Fruit fly (Drosophila melanogaster): ENCODE data around the gene CG6293.

CG6293 gene

DNA sequence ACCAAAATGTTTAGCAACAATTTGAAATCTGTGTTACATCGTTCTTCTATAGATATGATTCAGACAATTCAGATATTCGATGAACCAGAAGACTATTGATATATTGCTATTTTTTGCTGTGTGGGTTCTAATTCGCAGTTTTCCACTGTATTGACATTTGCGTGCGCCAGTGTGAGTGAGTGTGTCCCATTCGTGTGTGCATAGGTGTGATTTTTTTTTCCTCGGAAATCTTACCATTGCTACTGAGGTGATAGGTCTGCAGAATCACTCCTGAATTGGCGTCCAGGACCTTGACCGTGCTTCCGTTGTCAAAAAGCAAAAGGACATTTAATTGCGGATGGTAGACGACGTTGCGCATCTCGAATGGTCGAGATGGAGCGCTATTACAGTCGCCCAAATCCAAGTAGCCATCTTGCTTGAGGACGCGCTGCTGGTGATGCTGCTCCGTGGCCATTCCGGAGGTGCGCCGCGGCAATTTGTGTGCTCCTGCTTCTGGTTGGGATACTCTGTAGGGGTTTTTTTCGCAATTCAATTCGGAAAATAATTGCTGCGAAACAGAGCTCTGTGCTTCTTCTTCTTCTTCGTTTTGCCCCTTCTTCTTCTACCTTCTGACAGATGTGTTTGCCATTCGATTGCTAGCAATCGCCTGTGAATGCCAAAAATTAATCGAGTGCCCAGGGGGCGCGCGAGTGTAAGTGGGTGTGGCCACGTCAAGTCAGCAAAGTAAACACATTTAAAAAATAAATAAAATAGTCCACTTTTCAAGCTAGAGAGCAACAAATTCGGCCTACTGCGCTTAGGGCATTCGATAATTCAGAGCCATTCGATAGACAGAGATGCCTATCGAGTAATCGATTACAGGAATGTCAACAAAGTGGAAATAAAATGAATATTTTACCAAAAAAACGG is 19.6 kb upstream of the CG6293 start, which contains the start of the genes Bruce and CG12818 (continued):
- TF ChIP-seq CG18476 (GFP tag; optimal IDR thresholded peaks at IDR 0.05) (no peak), pan (optimal IDR thresholded peaks at IDR 0.05) (no peak), pan (GFP tag; optimal IDR thresholded peaks at IDR 0.05 in 1 of 2, IDR thresholded peaks at IDR 0.05 in 1 of 2) (peak in 1 of 2 experiments; percentile 5), CG11560 (tag; IDR thresholded peaks at IDR 0.05) (peak; percentile 100), sens-2 (GFP tag; IDR thresholded peaks at IDR 0.05) (no peak), tna (GFP tag; IDR thresholded peaks at IDR 0.05; ENCODE audit: partially characterized antibody) (peak; percentile 93), Fer1 (GFP tag; optimal IDR thresholded peaks at IDR 0.05) (no peak), Atf-2 (GFP tag; optimal IDR thresholded peaks at IDR 0.05) (no peak), zen2 (GFP tag; IDR thresholded peaks at IDR 0.05; ENCODE audit: partially characterized antibody) (peak; percentile 60; the same call in 1 of the 3 replicates), Elba2 (GFP tag; optimal IDR thresholded peaks at IDR 0.05) (no peak), Sox102F (GFP tag; optimal IDR thresholded peaks at IDR 0.05) (no peak), Chrac-16 (GFP tag; optimal IDR thresholded peaks at IDR 0.05) (no peak), CG18619 (GFP tag; optimal IDR thresholded peaks at IDR 0.05) (no peak), CG10959 (GFP tag; IDR thresholded peaks at IDR 0.05) (no peak), ERR (GFP tag; optimal IDR thresholded peaks at IDR 0.05) (no peak), cad (GFP tag; optimal IDR thresholded peaks at IDR 0.05) (no peak), CG13123 (GFP tag; optimal IDR thresholded peaks at IDR 0.05) (no peak), CG6854 (GFP tag; optimal IDR thresholded peaks at IDR 0.05) (no peak), Neu2 (GFP tag; optimal IDR thresholded peaks at IDR 0.05; ENCODE audit: borderline replicate concordance) (peak; percentile 43), crol (GFP tag; IDR thresholded peaks at IDR 0.05) (no peak), bcd (GFP tag; optimal IDR thresholded peaks at IDR 0.05) (no peak), CG14441 (GFP tag; IDR thresholded peaks at IDR 0.05) (no peak), CG4707 (GFP tag; optimal IDR thresholded peaks at IDR 0.05) (no peak), da (GFP tag; optimal IDR thresholded peaks at IDR 0.05) (no peak), amos (GFP tag; IDR thresholded peaks at IDR 0.05; ENCODE audit: partially characterized antibody) (peak; percentile 59), CG13424 (tag; optimal IDR thresholded peaks at IDR 0.05) (no peak), peb (GFP tag; IDR thresholded peaks at IDR 0.05) (no peak), CG10209 (GFP tag; optimal IDR thresholded peaks at IDR 0.05) (no peak), HLH4C (GFP tag; IDR thresholded peaks at IDR 0.05; ENCODE audit: partially characterized antibody) (peak; percentile 95), Myb (GFP tag; optimal IDR thresholded peaks at IDR 0.05) (peak; percentile 74), D (optimal IDR thresholded peaks at IDR 0.05) (peak; percentile 26), D (GFP tag; optimal IDR thresholded peaks at IDR 0.05) (no peak), lov (optimal IDR thresholded peaks at IDR 0.05) (no peak), lov (GFP tag; IDR thresholded peaks at IDR 0.05) (no peak), otp (GFP tag; IDR thresholded peaks at IDR 0.05) (no peak), ase (GFP tag; IDR thresholded peaks at IDR 0.05) (no peak), H2.0 (GFP tag; IDR thresholded peaks at IDR 0.05) (no peak), CoRest (tag; optimal IDR thresholded peaks at IDR 0.05) (no peak), vnd (GFP tag; IDR thresholded peaks at IDR 0.05; ENCODE audit: partially characterized antibody) (peak; percentile 78), Kr (GFP tag; optimal IDR thresholded peaks at IDR 0.05) (no peak), nerfin-1 (tag; optimal IDR thresholded peaks at IDR 0.05) (no peak), croc (GFP tag; conservative IDR thresholded peaks at IDR 0.05) (no peak), Awh (GFP tag; IDR thresholded peaks at IDR 0.05) (no peak), pb (GFP tag; optimal IDR thresholded peaks at IDR 0.05) (no peak), CG2889 (GFP tag; IDR thresholded peaks at IDR 0.05) (no peak), yki (optimal IDR thresholded peaks at IDR 0.05) (no peak), CG6791 (GFP tag; IDR thresholded peaks at IDR 0.05; ENCODE audit: partially characterized antibody) (peak; percentile 76), CG6813 (GFP tag; optimal IDR thresholded peaks at IDR 0.05) (no peak), CG11398 (GFP tag; optimal IDR thresholded peaks at IDR 0.05) (no peak), Opbp (GFP tag; IDR thresholded peaks at IDR 0.05; ENCODE audit: partially characterized antibody) (peak; percentile 58; the same call in 1 of the 3 replicates)

Measured in whole organism, embryonic.